Worm (Caenorhabditis elegans) whole organism, late embryonic: ENCODE measurements around the gene srw-6.
A peak's percentile ranks its signal among the peaks of the same experiment; 100 is the strongest.

Source experiments
- C08G9.2 ChIP-seq: sonication (generic microtip); optimal IDR thresholded peaks from 2 replicates; lab custom pipeline; 2016; ENCODE audit warnings: mild to moderate bottlenecking, missing genetic modification characterization, moderate library complexity, missing compliant biosample characterization
- C38D4.7 ChIP-seq: fragments of 200-800 bp; sonication (Bioruptor generic); optimal IDR thresholded peaks from 2 replicates; lab custom pipeline; 2018; ENCODE audit warnings: mild to moderate bottlenecking, missing genetic modification characterization, moderate library complexity, missing compliant biosample characterization
- F13H6.1 ChIP-seq: sonication (generic microtip); optimal IDR thresholded peaks from 2 replicates; lab custom pipeline; 2016; ENCODE audit warnings: missing genetic modification characterization, missing compliant biosample characterization
- K09A11.1 ChIP-seq: sonication (generic microtip); optimal IDR thresholded peaks from 2 replicates; lab custom pipeline; 2017; ENCODE audit warnings: antibody characterized with exemption, mild to moderate bottlenecking, missing genetic modification characterization, missing compliant biosample characterization; ENCODE audit not compliant: insufficient read depth
- ahr-1 ChIP-seq: sonication (generic microtip); optimal IDR thresholded peaks from 2 replicates; lab custom pipeline; 2016; ENCODE audit warnings: missing genetic modification characterization, missing compliant biosample characterization
- ama-1 ChIP-seq: fragments of 150-350 bp; optimal IDR thresholded peaks from 2 replicates; lab custom pipeline; 2014
- ceh-14 ChIP-seq: sonication (generic microtip); optimal IDR thresholded peaks from 2 replicates; lab custom pipeline; 2016; ENCODE audit warnings: missing genotype, missing genetic modification characterization, missing compliant biosample characterization
- ceh-19 ChIP-seq: fragments of 200-800 bp; sonication (Bioruptor generic); optimal IDR thresholded peaks from 2 replicates; lab custom pipeline; 2018; ENCODE audit warnings: mild to moderate bottlenecking, missing genetic modification characterization, missing compliant biosample characterization
- ceh-24 ChIP-seq: sonication (generic microtip); optimal IDR thresholded peaks from 2 replicates; lab custom pipeline; 2016; ENCODE audit warnings: mild to moderate bottlenecking, missing genetic modification characterization, missing compliant biosample characterization
- ceh-31 ChIP-seq: sonication (generic microtip); optimal IDR thresholded peaks from 2 replicates; lab custom pipeline; 2016; ENCODE audit warnings: missing genetic modification characterization, missing compliant biosample characterization
- ceh-6 ChIP-seq: fragments of 200-800 bp; sonication (Bioruptor generic); optimal IDR thresholded peaks from 2 replicates; lab custom pipeline; 2018; ENCODE audit warnings: mild to moderate bottlenecking, missing genetic modification characterization, missing compliant biosample characterization
- ceh-9 ChIP-seq: sonication (generic microtip); optimal IDR thresholded peaks from 2 replicates; lab custom pipeline; 2016; ENCODE audit warnings: mild to moderate bottlenecking, missing genetic modification characterization, inconsistent platforms, missing compliant biosample characterization
- che-1 ChIP-seq: sonication (generic microtip); optimal IDR thresholded peaks from 2 replicates; lab custom pipeline; 2016; ENCODE audit warnings: mild to moderate bottlenecking, missing genetic modification characterization, missing compliant biosample characterization
- dmd-4 ChIP-seq: sonication (generic microtip); optimal IDR thresholded peaks from 2 replicates; lab custom pipeline; 2016; ENCODE audit warnings: borderline replicate concordance, missing genetic modification characterization, missing compliant biosample characterization
- dve-1 ChIP-seq: sonication (generic microtip); optimal IDR thresholded peaks from 2 replicates; lab custom pipeline; 2017; ENCODE audit warnings: antibody characterized with exemption, mild to moderate bottlenecking, missing genetic modification characterization, missing compliant biosample characterization
- eyg-1 ChIP-seq: sonication (generic microtip); optimal IDR thresholded peaks from 2 replicates; lab custom pipeline; 2016; ENCODE audit warnings: missing genotype, missing genetic modification characterization, missing compliant biosample characterization
- fkh-10 ChIP-seq: fragments of 150-350 bp; optimal IDR thresholded peaks from 2 replicates; lab custom pipeline; 2014; ENCODE audit warnings: missing biosample characterization, missing genetic modification reagents, missing genetic modification characterization
- fkh-6 ChIP-seq: sonication (generic microtip); optimal IDR thresholded peaks from 2 replicates; lab custom pipeline; 2016; ENCODE audit warnings: missing genetic modification characterization, missing compliant biosample characterization
- gmeb-2 ChIP-seq: sonication (generic microtip); optimal IDR thresholded peaks from 2 replicates; lab custom pipeline; 2016; ENCODE audit warnings: missing genetic modification characterization, inconsistent platforms, missing compliant biosample characterization
- lim-6 ChIP-seq: sonication (generic microtip); optimal IDR thresholded peaks from 2 replicates; lab custom pipeline; 2016; ENCODE audit warnings: missing genetic modification characterization, missing compliant biosample characterization
- lin-11 ChIP-seq: fragments of 200-800 bp; sonication (Bioruptor generic); optimal IDR thresholded peaks from 2 replicates; lab custom pipeline; 2018; ENCODE audit warnings: mild to moderate bottlenecking, missing genetic modification characterization, missing compliant biosample characterization
- madf-2 ChIP-seq: sonication (generic microtip); optimal IDR thresholded peaks from 2 replicates; lab custom pipeline; 2017; ENCODE audit warnings: missing genetic modification characterization, missing compliant biosample characterization
- mec-3 ChIP-seq: sonication (generic microtip); optimal IDR thresholded peaks from 2 replicates; lab custom pipeline; 2016; ENCODE audit warnings: borderline replicate concordance, missing genetic modification characterization, missing compliant biosample characterization
- nfya-1 ChIP-seq: sonication (generic microtip); optimal IDR thresholded peaks from 2 replicates; lab custom pipeline; 2017; ENCODE audit warnings: missing genetic modification characterization, mild to moderate bottlenecking, missing compliant biosample characterization, antibody characterized with exemption, moderate library complexity
- nhr-11 ChIP-seq: fragments of 150-350 bp; optimal IDR thresholded peaks from 2 replicates; lab custom pipeline; 2014; ENCODE audit warnings: missing biosample characterization, missing genetic modification characterization
- nhr-232 ChIP-seq: sonication (generic microtip); optimal IDR thresholded peaks from 2 replicates; lab custom pipeline; 2016; ENCODE audit warnings: missing genetic modification characterization, missing compliant biosample characterization
- npax-4 ChIP-seq: sonication (generic microtip); optimal IDR thresholded peaks from 2 replicates; lab custom pipeline; 2016; ENCODE audit warnings: missing genetic modification characterization, missing compliant biosample characterization
- pag-3 ChIP-seq: sonication (generic microtip); optimal IDR thresholded peaks from 2 replicates; lab custom pipeline; 2016; ENCODE audit warnings: missing compliant biosample characterization, missing genetic modification characterization, borderline replicate concordance
- pat-9 ChIP-seq: fragments of 200-800 bp; sonication (Bioruptor generic); optimal IDR thresholded peaks from 2 replicates; lab custom pipeline; 2018; ENCODE audit warnings: mild to moderate bottlenecking, missing genetic modification characterization, moderate library complexity, missing compliant biosample characterization
- pax-1 ChIP-seq: fragments of 150-350 bp; optimal IDR thresholded peaks from 2 replicates; lab custom pipeline; 2014; ENCODE audit warnings: missing biosample characterization, missing genetic modification characterization
- pha-4 ChIP-seq: fragments of 150-350 bp; optimal IDR thresholded peaks from 2 replicates; lab custom pipeline; 2018; ENCODE audit warnings: missing biosample characterization, missing genetic modification reagents, missing genetic modification characterization
- sdc-2 ChIP-seq: sonication (generic microtip); optimal IDR thresholded peaks from 2 replicates; lab custom pipeline; 2016; ENCODE audit warnings: missing genotype, missing genetic modification characterization, missing compliant biosample characterization
- sox-2 ChIP-seq: fragments of 200-800 bp; sonication (Bioruptor generic); IDR thresholded peaks from 2 replicates; pipeline ENCODE4 v1.3.6; 2022; ENCODE audit warnings: missing genetic modification reagents, missing genetic modification characterization, missing compliant biosample characterization
- syd-9 ChIP-seq: sonication (generic microtip); optimal IDR thresholded peaks from 2 replicates; lab custom pipeline; 2016; ENCODE audit warnings: mild to moderate bottlenecking, missing genetic modification characterization, moderate library complexity, missing compliant biosample characterization
- unc-3 ChIP-seq, 2 experiments: fragments of 200-800 bp in 1 of 2; sonication (Bioruptor generic) in 1 of 2; sonication (generic microtip) in 1 of 2; conservative IDR thresholded peaks in 1 of 2; optimal IDR thresholded peaks in 1 of 2; 2 replicates each; pipeline versions ENCODE4 v1.3.6 to Lab custom; 2016 to 2022; ENCODE audit warnings: missing compliant biosample characterization in 2 of 2, missing genetic modification characterization in 2 of 2, missing genetic modification reagents in 1 of 2
- unc-55 ChIP-seq: sonication (generic microtip); optimal IDR thresholded peaks from 2 replicates; lab custom pipeline; 2017; ENCODE audit warnings: missing biosample characterization, missing genetic modification reagents, missing genetic modification characterization
- unc-86 ChIP-seq: sonication (generic microtip); optimal IDR thresholded peaks from 2 replicates; lab custom pipeline; 2016; ENCODE audit warnings: missing genetic modification characterization, missing compliant biosample characterization
- zip-5 ChIP-seq: sonication (generic microtip); optimal IDR thresholded peaks from 2 replicates; lab custom pipeline; 2016; ENCODE audit warnings: missing genetic modification characterization, missing compliant biosample characterization

srw-6 gene

DNA sequence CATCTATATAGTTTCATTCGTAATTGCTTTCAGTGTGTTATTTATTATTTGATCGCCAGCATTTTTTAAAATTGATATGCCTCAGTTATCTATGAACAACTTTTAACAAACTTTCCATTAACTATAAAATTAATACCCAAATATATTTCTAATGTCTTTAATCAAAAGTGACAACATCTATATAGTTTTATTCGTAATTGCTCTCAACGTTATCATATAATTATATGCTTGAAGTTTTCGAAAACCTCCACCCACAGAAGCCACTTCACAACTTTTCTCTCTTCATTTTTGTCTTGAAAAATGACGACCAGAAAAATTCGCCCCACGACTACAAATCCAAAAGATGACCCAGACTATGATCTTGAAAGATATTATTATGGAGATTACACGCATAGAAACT is at the start of gene srw-6:
TSS of gene srw-6 (plus strand) at position 301 of the 400 bp plus-strand sequence.
- TF ChIP-seq mec-3 (tag; lab: Kevin White, UChicago) (no peak), npax-4 (tag; lab: Kevin White, UChicago) (no peak), madf-2 (tag; lab: Kevin White, UChicago) (no peak), F13H6.1 (tag; lab: Kevin White, UChicago) (no peak), che-1 (tag; lab: Kevin White, UChicago) (no peak), unc-86 (tag; lab: Kevin White, UChicago) (no peak), dve-1 (tag; lab: Kevin White, UChicago) (no peak), pag-3 (no peak), dmd-4 (no peak), C38D4.7 (GFP tag; lab: Kevin White, UChicago) (no peak), eyg-1 (tag; lab: Kevin White, UChicago) (no peak), K09A11.1 (tag; lab: Kevin White, UChicago) (no peak), pha-4 (tag; lab: Kevin White, UChicago) (no peak)

- TF ChIP-seq gmeb-2 (no peak), nfya-1 (tag; lab: Kevin White, UChicago) (peak; percentile 34)
Measured at ce11 chrV:3759419-3759915, 49.0 kb upstream of the srw-6 start, which contains the start of gene chk-1. Gene chk-1 (minus strand): TSS chrV:3759469.

DNA sequence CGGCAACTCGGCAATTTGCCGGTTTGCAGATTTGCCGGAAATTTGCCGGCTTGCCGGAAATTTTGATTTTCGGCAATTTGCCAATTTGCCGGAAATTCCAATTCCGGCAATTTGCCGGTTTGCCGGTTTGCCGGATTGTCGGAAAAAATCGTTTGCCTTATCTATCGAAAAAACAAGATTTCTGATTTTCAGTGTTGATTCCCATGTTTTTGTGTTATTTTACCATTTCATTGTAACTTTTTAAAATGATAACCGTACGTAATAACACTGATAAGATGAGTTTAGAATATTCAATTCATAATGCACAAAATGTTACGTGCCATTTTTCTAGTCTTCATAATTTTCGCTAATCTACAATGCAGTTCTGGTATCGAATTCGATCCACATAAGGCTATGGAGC is 47.6 kb upstream of the srw-6 start, which contains the start of gene oac-55:
TSS of gene oac-55 (plus strand) at position 301 of the 400 bp plus-strand sequence.
- TF ChIP-seq ceh-6 (no peak), sdc-2 (tag; lab: Kevin White, UChicago) (no peak), lin-11 (no peak), ceh-31 (no peak), zip-5 (tag; lab: Kevin White, UChicago) (no peak), che-1 (tag; lab: Kevin White, UChicago) (no peak), nhr-11 (tag; lab: Kevin White, UChicago) (no peak), sox-2 (no peak), ceh-9 (tag; lab: Kevin White, UChicago) (no peak), npax-4 (tag; lab: Kevin White, UChicago) (no peak), F13H6.1 (tag; lab: Kevin White, UChicago) (no peak), fkh-6 (no peak), pax-1 (tag; lab: Kevin White, UChicago) (no peak), syd-9 (tag; lab: Kevin White, UChicago) (no peak), lim-6 (tag; lab: Kevin White, UChicago) (no peak), ahr-1 (tag; lab: Kevin White, UChicago) (no peak)

ce11 chrV:3761829-3762228 is 46.6 kb upstream of the srw-6 start:
- TF ChIP-seq sdc-2 (tag; lab: Kevin White, UChicago), result no peak
- TF ChIP-seq, all 69 proteins: peak for 0

DNA sequence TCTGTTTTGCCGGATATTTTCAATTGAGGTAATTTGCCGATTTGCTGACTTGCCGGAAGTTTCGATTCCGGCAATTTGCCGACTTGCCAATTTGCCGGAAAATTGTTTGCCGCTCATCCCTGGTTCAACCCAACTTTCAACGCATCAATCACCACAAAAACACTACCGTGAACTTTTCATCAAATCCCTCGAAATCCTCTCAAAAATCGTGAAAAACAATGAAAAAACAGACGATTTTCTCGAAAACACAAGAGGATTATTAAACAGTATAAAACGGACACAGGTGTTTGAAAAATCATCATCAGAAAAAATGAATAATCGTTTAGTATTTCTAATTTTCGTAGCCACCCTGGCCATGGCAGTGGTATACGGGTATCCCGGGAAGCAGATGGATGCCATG is 41.5 kb upstream of the srw-6 start, which contains the start of gene Y39H10A.1:
TSS of gene Y39H10A.1 (plus strand) at position 301 of the 400 bp plus-strand sequence.
- no peak for TF ChIP-seq nhr-232
- no peak for TF ChIP-seq dmd-4
- no peak for TF ChIP-seq nhr-11 (tag; lab: Kevin White, UChicago)
- TF ChIP-seq ceh-14 (tag; lab: Kevin White, UChicago), result no peak
- no peak for TF ChIP-seq zip-5 (tag; lab: Kevin White, UChicago)
- no peak for TF ChIP-seq unc-3 (GFP tag; conservative IDR thresholded peaks at IDR 0.05; lab: Robert Waterston, UW)
- no peak for TF ChIP-seq unc-3 (tag; optimal IDR thresholded peaks at IDR 0.05; lab: Kevin White, UChicago)
- TF ChIP-seq syd-9 (tag; lab: Kevin White, UChicago), result no peak
- no peak for TF ChIP-seq ceh-24 (tag; lab: Kevin White, UChicago)
- no peak for TF ChIP-seq ama-1 (lab: Kevin White, UChicago)
- no peak for TF ChIP-seq C08G9.2 (tag; lab: Kevin White, UChicago)
- no peak for TF ChIP-seq pat-9 (tag; lab: Kevin White, UChicago)
- no peak for TF ChIP-seq fkh-10 (GFP tag; lab: Kevin White, UChicago)
- no peak for TF ChIP-seq ceh-31
- no peak for TF ChIP-seq ceh-19
- no peak for TF ChIP-seq F13H6.1 (tag; lab: Kevin White, UChicago)
- TF ChIP-seq eyg-1 (tag; lab: Kevin White, UChicago), result no peak
- TF ChIP-seq unc-55 (GFP tag; lab: Kevin White, UChicago), result no peak
- no peak for TF ChIP-seq fkh-6
